Worm (Caenorhabditis elegans) whole organism, mixed stage, embryonic: ENCODE measurements around the gene erp-44.3.
"Not testable (repeated sequence)": the region's sequence is repeated elsewhere in the genome, so short reads cannot be mapped to it uniquely, and the experiment has no call there.

ENCODE experiments used
- M03D4.4 ChIP-seq: sonication (generic microtip); optimal IDR thresholded peaks from 2 replicates; lab custom pipeline; 2017; ENCODE audit warnings: mild to moderate bottlenecking, missing genetic modification characterization, missing compliant biosample characterization
- bed-3 ChIP-seq: fragments of 200-800 bp; sonication (Bioruptor generic); optimal IDR thresholded peaks from 3 replicates; lab custom pipeline; 2018; ENCODE audit warnings: mild to moderate bottlenecking, missing genetic modification characterization, moderate library complexity, missing compliant biosample characterization
- blmp-1 ChIP-seq: fragments of 150-350 bp; optimal IDR thresholded peaks from 2 replicates; lab custom pipeline; 2014; ENCODE audit warnings: missing biosample characterization, missing genetic modification characterization
- ceh-39 ChIP-seq: fragments of 150-350 bp; optimal IDR thresholded peaks from 2 replicates; lab custom pipeline; 2014; ENCODE audit warnings: missing biosample characterization, missing genetic modification characterization
- ceh-43 ChIP-seq: fragments of 200-800 bp; sonication (Bioruptor generic); optimal IDR thresholded peaks from 2 replicates; lab custom pipeline; 2018; ENCODE audit warnings: mild to moderate bottlenecking, missing genetic modification characterization, moderate library complexity, missing compliant biosample characterization
- ces-1 ChIP-seq: fragments of 150-350 bp; optimal IDR thresholded peaks from 2 replicates; lab custom pipeline; 2014; ENCODE audit warnings: missing biosample characterization, missing genetic modification reagents, missing genetic modification characterization
- drap-1 ChIP-seq: fragments of 200-800 bp; sonication (Bioruptor generic); optimal IDR thresholded peaks from 3 replicates; lab custom pipeline; 2018; ENCODE audit warnings: mild to moderate bottlenecking, missing genetic modification characterization, missing compliant biosample characterization
- elt-1 ChIP-seq: sonication (generic microtip); optimal IDR thresholded peaks from 2 replicates; lab custom pipeline; 2017; ENCODE audit warnings: missing genetic modification characterization, mild to moderate bottlenecking, missing compliant biosample characterization, antibody characterized with exemption, moderate library complexity, borderline replicate concordance; ENCODE audit not compliant: insufficient read depth
- elt-3 ChIP-seq: fragments of 150-350 bp; optimal IDR thresholded peaks from 2 replicates; lab custom pipeline; 2014; ENCODE audit warnings: missing biosample characterization, missing genetic modification characterization
- flh-1 ChIP-seq: fragments of 200-800 bp; sonication (Bioruptor generic); optimal IDR thresholded peaks from 2 replicates; lab custom pipeline; 2018; ENCODE audit warnings: mild to moderate bottlenecking, missing genetic modification characterization, moderate library complexity, missing compliant biosample characterization
- ham-2 ChIP-seq: fragments of 200-800 bp; sonication (Bioruptor generic); optimal IDR thresholded peaks from 2 replicates; lab custom pipeline; 2018; ENCODE audit warnings: mild to moderate bottlenecking, missing genetic modification characterization, missing compliant biosample characterization
- hlh-1 ChIP-seq: fragments of 150-350 bp; optimal IDR thresholded peaks from 2 replicates; lab custom pipeline; 2014; ENCODE audit warnings: missing biosample characterization, missing genetic modification reagents, missing genetic modification characterization
- lin-13 ChIP-seq: fragments of 150-350 bp; optimal IDR thresholded peaks from 2 replicates; lab custom pipeline; 2014; ENCODE audit warnings: missing biosample characterization, missing genetic modification characterization
- lin-32 ChIP-seq: fragments of 200-800 bp; sonication (Bioruptor generic); optimal IDR thresholded peaks from 2 replicates; lab custom pipeline; 2018; ENCODE audit warnings: mild to moderate bottlenecking, missing genetic modification characterization, missing compliant biosample characterization
- lsy-2 ChIP-seq: fragments of 150-350 bp; optimal IDR thresholded peaks from 2 replicates; lab custom pipeline; 2014; ENCODE audit warnings: missing biosample characterization, missing genetic modification characterization
- mep-1 ChIP-seq: fragments of 150-350 bp; optimal IDR thresholded peaks from 2 replicates; lab custom pipeline; 2017; ENCODE audit warnings: missing biosample characterization, missing genetic modification reagents, missing genetic modification characterization, inconsistent platforms
- nhr-12 ChIP-seq: fragments of 150-350 bp; optimal IDR thresholded peaks from 2 replicates; lab custom pipeline; 2014; ENCODE audit warnings: missing biosample characterization, missing genetic modification characterization
- nhr-2 ChIP-seq: fragments of 150-350 bp; optimal IDR thresholded peaks from 2 replicates; lab custom pipeline; 2014; ENCODE audit warnings: missing biosample characterization, missing genetic modification characterization
- nhr-237 ChIP-seq: fragments of 150-350 bp; optimal IDR thresholded peaks from 2 replicates; lab custom pipeline; 2014; ENCODE audit warnings: missing biosample characterization, missing genetic modification characterization
- nhr-28 ChIP-seq: fragments of 150-350 bp; optimal IDR thresholded peaks from 2 replicates; lab custom pipeline; 2014; ENCODE audit warnings: missing biosample characterization, missing genetic modification characterization
- nhr-76 ChIP-seq: sonication (generic microtip); optimal IDR thresholded peaks from 2 replicates; lab custom pipeline; 2017; ENCODE audit warnings: missing biosample characterization, missing genetic modification characterization
- pha-4 ChIP-seq: fragments of 150-350 bp; optimal IDR thresholded peaks from 2 replicates; lab custom pipeline; 2018; ENCODE audit warnings: missing biosample characterization, missing genetic modification reagents, missing genetic modification characterization
- sem-2 ChIP-seq: fragments of 200-800 bp; sonication (Bioruptor generic); optimal IDR thresholded peaks from 2 replicates; lab custom pipeline; 2018; ENCODE audit warnings: mild to moderate bottlenecking, missing genetic modification characterization, missing compliant biosample characterization
- snpc-4 ChIP-seq: fragments of 150-350 bp; optimal IDR thresholded peaks from 2 replicates; lab custom pipeline; 2014; ENCODE audit warnings: missing biosample characterization, missing genetic modification characterization
- sptf-1 ChIP-seq: sonication (generic microtip); optimal IDR thresholded peaks from 2 replicates; lab custom pipeline; 2017; ENCODE audit warnings: mild to moderate bottlenecking, missing genetic modification characterization, moderate library complexity, missing compliant biosample characterization
- tbx-8 ChIP-seq: fragments of 200-800 bp; sonication (Bioruptor generic); optimal IDR thresholded peaks from 2 replicates; lab custom pipeline; 2018; ENCODE audit warnings: mild to moderate bottlenecking, missing genetic modification characterization, moderate library complexity, missing compliant biosample characterization
- unc-120 ChIP-seq: sonication (generic microtip); optimal IDR thresholded peaks from 2 replicates; lab custom pipeline; 2017; ENCODE audit warnings: missing genetic modification characterization, missing compliant biosample characterization; ENCODE audit not compliant: poor library complexity, severe bottlenecking
- unc-39 ChIP-seq: fragments of 150-350 bp; optimal IDR thresholded peaks from 2 replicates; lab custom pipeline; 2014; ENCODE audit warnings: missing biosample characterization, missing genetic modification characterization
- unc-62 ChIP-seq: fragments of 150-350 bp; optimal IDR thresholded peaks from 2 replicates; lab custom pipeline; 2014; ENCODE audit warnings: missing biosample characterization, missing genetic modification reagents, missing genetic modification characterization
- zip-8 ChIP-seq: fragments of 150-350 bp; optimal IDR thresholded peaks from 2 replicates; lab custom pipeline; 2014; ENCODE audit warnings: missing biosample characterization, missing genetic modification characterization
- ztf-11 ChIP-seq: fragments of 150-350 bp; optimal IDR thresholded peaks from 2 replicates; lab custom pipeline; 2014; ENCODE audit warnings: missing biosample characterization, missing genetic modification characterization

erp-44.3 gene

ce11 chrIV:8122349-8122748 lies at the start of gene erp-44.3:
Gene erp-44.3, plus strand, starts transcription at chrIV:8122649.
- TF ChIP-seq snpc-4 (tag; lab: Kevin White, UChicago); zip-8 (tag; lab: Kevin White, UChicago); sptf-1: not testable (repeated sequence)
- TF ChIP-seq, all 35 proteins: peak for 0; not testable (repeated sequence) for 35

DNA sequence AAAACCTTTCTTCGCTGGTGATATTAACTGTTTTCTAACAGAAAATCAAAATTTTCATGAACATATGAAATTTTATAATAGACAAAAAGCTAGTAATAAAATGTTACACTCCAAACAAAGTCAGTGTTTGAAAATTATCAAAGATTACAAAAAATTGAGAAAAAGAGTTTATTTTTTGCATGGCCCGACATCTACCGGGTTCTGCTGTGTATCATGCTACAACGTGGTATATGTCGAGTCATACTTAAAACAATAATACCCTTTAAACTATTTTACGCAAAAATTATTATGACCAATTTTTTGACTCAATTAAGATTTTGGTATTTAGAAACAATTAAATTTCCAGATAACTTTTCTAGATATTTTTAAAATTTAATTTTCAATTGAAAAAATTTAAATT lies 46.9 kb upstream of the erp-44.3 start:
- TF ChIP-seq flh-1 (no peak), lsy-2 (tag; lab: Kevin White, UChicago) (no peak), zip-8 (tag; lab: Kevin White, UChicago) (no peak), unc-62 (GFP tag; lab: Kevin White, UChicago) (no peak), nhr-237 (no peak), ztf-11 (tag; lab: Kevin White, UChicago) (no peak), mep-1 (tag; lab: Kevin White, UChicago) (no peak), nhr-2 (no peak), drap-1 (GFP tag; lab: Kevin White, UChicago) (no peak), ceh-43 (GFP tag; lab: Kevin White, UChicago) (no peak), nhr-28 (no peak), ces-1 (GFP tag; lab: Kevin White, UChicago) (no peak), hlh-1 (no peak), lin-32 (no peak), elt-1 (tag; lab: Kevin White, UChicago) (no peak), unc-39 (no peak), sem-2 (GFP tag; lab: Kevin White, UChicago) (no peak), nhr-12 (tag; lab: Kevin White, UChicago) (no peak)

DNA sequence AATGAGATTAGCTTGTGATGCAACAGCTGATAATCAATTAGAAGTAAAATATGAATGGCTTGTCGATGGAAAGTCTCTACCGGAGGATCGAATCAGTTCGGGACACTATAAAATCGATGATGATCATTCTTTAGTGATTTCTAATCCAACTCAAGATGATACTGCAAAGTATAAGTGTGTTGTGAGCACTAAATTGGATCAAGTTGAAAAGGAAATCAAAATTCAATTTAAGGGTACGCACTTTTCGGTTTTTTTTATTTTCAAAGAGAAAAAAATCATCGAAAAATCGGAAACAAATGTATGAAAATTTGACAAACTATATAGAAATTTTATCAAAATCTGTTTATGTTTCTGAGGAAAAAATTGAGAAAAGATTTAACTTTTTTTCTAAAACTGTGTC lies 45.9 kb upstream of the erp-44.3 start:
- no peak for TF ChIP-seq lin-32
- TF ChIP-seq unc-39 = no peak
- no peak for TF ChIP-seq lsy-2 (tag; lab: Kevin White, UChicago)
- no peak for TF ChIP-seq zip-8 (tag; lab: Kevin White, UChicago)
- no peak for TF ChIP-seq sptf-1
- TF ChIP-seq, all 35 proteins: peak for 0

DNA sequence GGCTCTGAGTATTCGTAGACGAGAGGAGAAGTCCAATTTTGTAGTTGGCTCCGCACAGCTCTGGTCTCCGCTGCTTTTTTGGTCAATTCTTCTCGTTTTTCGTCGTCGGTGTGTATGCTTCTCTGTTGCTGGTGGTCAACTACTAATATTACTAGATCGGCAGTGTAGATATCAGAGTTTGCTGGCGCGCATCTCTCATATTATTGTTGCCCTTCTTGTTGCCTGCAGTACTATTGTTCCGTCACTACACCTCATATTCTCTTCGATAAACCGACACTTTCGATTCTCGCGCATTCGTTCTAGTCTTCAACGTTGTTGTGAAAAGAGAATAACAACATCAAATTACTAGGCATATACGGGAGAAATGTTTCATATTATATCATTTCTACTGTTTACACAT lies 42.3 kb upstream of the erp-44.3 start:
- TF ChIP-seq lin-13 (tag; lab: Kevin White, UChicago) (no peak), nhr-76 (no peak), elt-1 (tag; lab: Kevin White, UChicago) (no peak), ham-2 (no peak), blmp-1 (no peak)

- TF ChIP-seq ces-1 (GFP tag; lab: Kevin White, UChicago) (peak; percentile 53), blmp-1 (no peak)
- TF ChIP-seq, all 35 proteins: peak for 1
These were observed 41.7 kb upstream of the erp-44.3 start for ce11 chrIV:8080782-8081181.

ce11 chrIV:8086552-8086951 lies 35.9 kb upstream of the erp-44.3 start, which contains the start of gene nsy-7:
Gene nsy-7, minus strand, starts transcription at chrIV:8086652.
- no peak for TF ChIP-seq ceh-39 (tag; lab: Kevin White, UChicago)
- no peak for TF ChIP-seq ceh-43 (GFP tag; lab: Kevin White, UChicago)
- no peak for TF ChIP-seq bed-3 (GFP tag; lab: Kevin White, UChicago)
- TF ChIP-seq unc-120 (tag; lab: Kevin White, UChicago) = no peak
- TF ChIP-seq lin-32 = no peak
- no peak for TF ChIP-seq nhr-12 (tag; lab: Kevin White, UChicago)

DNA sequence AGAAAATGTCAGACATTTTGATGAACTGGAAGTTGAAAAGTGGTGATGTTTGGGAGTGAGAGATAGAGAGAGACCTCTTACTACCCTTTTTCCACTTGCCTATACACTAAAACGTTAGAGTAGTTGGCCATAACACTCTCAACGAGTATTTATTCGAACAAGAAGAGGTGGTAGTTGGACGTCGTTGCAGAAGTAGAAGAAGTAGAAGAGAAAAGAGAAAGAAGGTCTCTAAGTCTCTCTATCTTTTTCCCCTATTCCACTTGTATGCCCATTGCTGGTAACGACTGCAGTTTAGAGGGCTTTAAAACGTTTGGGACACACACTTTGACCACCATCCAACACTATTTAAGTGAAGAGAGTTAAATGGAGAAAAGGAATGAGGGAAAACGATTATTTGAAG lies 30.9 kb upstream of the erp-44.3 start:
- no peak for TF ChIP-seq elt-3
- TF ChIP-seq lin-32 = no peak
- TF ChIP-seq tbx-8 (GFP tag; lab: Kevin White, UChicago) = no peak
- no peak for TF ChIP-seq nhr-28
- no peak for TF ChIP-seq lin-13 (tag; lab: Kevin White, UChicago)
- no peak for TF ChIP-seq pha-4 (tag; lab: Kevin White, UChicago)
- TF ChIP-seq sptf-1 = no peak
- no peak for TF ChIP-seq nhr-76
- TF ChIP-seq unc-120 (tag; lab: Kevin White, UChicago) = no peak
- TF ChIP-seq M03D4.4 (tag; lab: Kevin White, UChicago) = no peak
